Fruit fly (Drosophila melanogaster) whole organism: Measurements from ENCODE around the gene Galphaf.

ENCODE experiments used
- CG8478 ChIP-seq: fragments of >200 bp; optimal IDR thresholded peaks from 2 replicates; lab custom pipeline; 2018; ENCODE audit warnings: inconsistent platforms
- Dll ChIP-seq: fragments of >200 bp; optimal IDR thresholded peaks from 2 replicates; lab custom pipeline; 2017
- pan ChIP-seq: fragments of >200 bp; optimal IDR thresholded peaks from 2 replicates; lab custom pipeline; 2017
- psq ChIP-seq: fragments of >200 bp; optimal IDR thresholded peaks from 2 replicates; lab custom pipeline; 2017
- usp ChIP-seq: fragments of >200 bp; optimal IDR thresholded peaks from 2 replicates; lab custom pipeline; 2017; ENCODE audit warnings: missing biosample characterization, missing genetic modification characterization, mixed read lengths

dm6 chr3L:16667663-16668465 is at the start of gene Galphaf:
- TF ChIP-seq psq (lab: Kevin White, UChicago) (no peak), CG8478 (no peak), Dll (lab: Kevin White, UChicago) (no peak), usp (GFP tag; lab: Kevin White, UChicago) (no peak), pan (no peak)
